Fruit fly (Drosophila melanogaster) whole organism, embryonic: ENCODE results near the gene CG7298.

Experiments
- B-H1 ChIP-seq: fragments of 200-800 bp; sonication (Bioruptor generic); IDR thresholded peaks from 3 replicates; pipeline ENCODE4 v1.3.6; 2022; ENCODE audit warnings: missing biosample characterization, missing genetic modification characterization
- Bdp1 ChIP-seq: fragments of 200-800 bp; sonication (Bioruptor generic); optimal IDR thresholded peaks from 3 replicates; lab custom pipeline; 2016; ENCODE audit warnings: missing biosample characterization, missing genetic modification characterization
- Blimp-1 ChIP-seq: fragments of 200-800 bp; sonication (Bioruptor generic); optimal IDR thresholded peaks from 3 replicates; lab custom pipeline; 2018; ENCODE audit warnings: missing biosample characterization, missing genetic modification characterization, mild to moderate bottlenecking, moderate library complexity, missing genetic modification reagents
- CG10274 ChIP-seq: fragments of 200-800 bp; sonication (Bioruptor generic); optimal IDR thresholded peaks from 3 replicates; lab custom pipeline; 2017; ENCODE audit warnings: missing biosample characterization, mild to moderate bottlenecking, missing genetic modification characterization
- CG10979 ChIP-seq: fragments of 200-800 bp; sonication (Bioruptor generic); optimal IDR thresholded peaks from 2 replicates; lab custom pipeline; 2018; ENCODE audit warnings: missing biosample characterization, mild to moderate bottlenecking, missing genetic modification characterization, moderate library complexity
- CG11093 ChIP-seq: fragments of 200-800 bp; sonication (Bioruptor generic); IDR thresholded peaks from 3 replicates; pipeline ENCODE4 v1.3.6; 2022; ENCODE audit warnings: missing biosample characterization, missing genetic modification characterization
- CG11695 ChIP-seq: fragments of 200-800 bp; sonication (Bioruptor generic); IDR thresholded peaks from 3 replicates; pipeline ENCODE4 v1.3.6; 2022; ENCODE audit warnings: missing biosample characterization, missing genetic modification characterization
- CG12236 ChIP-seq: fragments of 200-800 bp; sonication (Bioruptor generic); optimal IDR thresholded peaks from 2 replicates; lab custom pipeline; 2016; ENCODE audit warnings: missing biosample characterization, missing genetic modification characterization
- CG12744 ChIP-seq: fragments of 200-800 bp; sonication (Bioruptor generic); optimal IDR thresholded peaks from 2 replicates; lab custom pipeline; 2016; ENCODE audit warnings: missing biosample characterization, missing genetic modification characterization
- CG14014 ChIP-seq: fragments of 200-800 bp; sonication (Bioruptor generic); IDR thresholded peaks from 2 replicates; pipeline ENCODE4 v1.3.6; 2022; ENCODE audit warnings: missing biosample characterization, missing genetic modification characterization
- CG14441 ChIP-seq: fragments of 200-800 bp; sonication (Bioruptor generic); IDR thresholded peaks from 2 replicates; pipeline ENCODE4 v1.3.6; 2022; ENCODE audit warnings: missing biosample characterization, missing genetic modification characterization
- CG14860 ChIP-seq: fragments of 200-800 bp; sonication (Bioruptor generic); IDR thresholded peaks from 3 replicates; pipeline ENCODE4 v1.3.6; 2022; ENCODE audit warnings: missing biosample characterization, missing genetic modification characterization; ENCODE audit not compliant: partially characterized antibody
- CG15269 ChIP-seq: fragments of 200-800 bp; sonication (Bioruptor generic); optimal IDR thresholded peaks from 2 replicates; lab custom pipeline; 2018; ENCODE audit warnings: missing biosample characterization, mild to moderate bottlenecking, missing genetic modification characterization, moderate library complexity
- CG16863 ChIP-seq: fragments of 200-800 bp; sonication (Bioruptor generic); optimal IDR thresholded peaks from 3 replicates; lab custom pipeline; 2016; ENCODE audit warnings: missing biosample characterization, missing genetic modification characterization
- CG17328 ChIP-seq: fragments of 200-800 bp; sonication (Bioruptor generic); IDR thresholded peaks from 2 replicates; pipeline ENCODE4 v1.3.6; 2022; ENCODE audit warnings: missing biosample characterization, missing genetic modification characterization
- CG1832 ChIP-seq: fragments of 200-800 bp; sonication (Bioruptor generic); optimal IDR thresholded peaks from 2 replicates; lab custom pipeline; 2017; ENCODE audit warnings: missing biosample characterization, mild to moderate bottlenecking, missing genetic modification characterization, inconsistent platforms
- CG2129 ChIP-seq: fragments of 200-800 bp; sonication (Bioruptor generic); IDR thresholded peaks from 2 replicates; pipeline ENCODE4 v1.3.6; 2022; ENCODE audit warnings: missing biosample characterization, missing genetic modification characterization; ENCODE audit not compliant: partially characterized antibody
- CG2712 ChIP-seq: fragments of 200-800 bp; optimal IDR thresholded peaks from 3 replicates; lab custom pipeline; 2019; ENCODE audit warnings: missing biosample characterization, mild to moderate bottlenecking, missing genetic modification characterization, moderate library complexity
- CG32767 ChIP-seq: fragments of 200-800 bp; sonication (Bioruptor generic); IDR thresholded peaks from 2 replicates; pipeline ENCODE4 v1.3.6; 2022; ENCODE audit warnings: missing biosample characterization, missing genetic modification characterization
- CG6254 ChIP-seq: fragments of 200-800 bp; sonication (Bioruptor generic); optimal IDR thresholded peaks from 3 replicates; lab custom pipeline; 2017; ENCODE audit warnings: mild to moderate bottlenecking, missing biosample characterization, missing genetic modification reagents, missing genetic modification characterization
- CG9609 ChIP-seq: fragments of 200-800 bp; sonication (Bioruptor generic); optimal IDR thresholded peaks from 3 replicates; lab custom pipeline; 2016; ENCODE audit warnings: missing biosample characterization, missing genetic modification characterization
- CG9817 ChIP-seq: fragments of 200-800 bp; sonication (Bioruptor generic); optimal IDR thresholded peaks from 2 replicates; lab custom pipeline; 2018; ENCODE audit warnings: missing biosample characterization, mild to moderate bottlenecking, missing genetic modification characterization, moderate library complexity
- CoRest ChIP-seq: fragments of 200-800 bp; sonication (Bioruptor generic); optimal IDR thresholded peaks from 3 replicates; lab custom pipeline; 2018; ENCODE audit warnings: missing biosample characterization, mild to moderate bottlenecking, missing genetic modification characterization, moderate library complexity
- Fer2 ChIP-seq: fragments of 200-800 bp; sonication (Bioruptor generic); optimal IDR thresholded peaks from 2 replicates; lab custom pipeline; 2018; ENCODE audit warnings: missing biosample characterization, mild to moderate bottlenecking, missing genetic modification characterization, moderate library complexity
- Gsc ChIP-seq: fragments of 200-800 bp; sonication (Bioruptor generic); IDR thresholded peaks from 2 replicates; pipeline ENCODE4 v1.3.6; 2022; ENCODE audit warnings: missing biosample characterization, missing genetic modification characterization
- H15 ChIP-seq: fragments of 200-800 bp; sonication (Bioruptor generic); IDR thresholded peaks from 3 replicates; pipeline ENCODE4 v1.3.6; 2022; ENCODE audit warnings: missing biosample characterization, missing genetic modification characterization
- HHEX ChIP-seq: fragments of 200-800 bp; sonication (Bioruptor generic); optimal IDR thresholded peaks from 3 replicates; lab custom pipeline; 2017; ENCODE audit warnings: missing biosample characterization, mild to moderate bottlenecking, missing genetic modification characterization, missing genetic modification reagents
- NFAT ChIP-seq: fragments of 200-800 bp; sonication (Bioruptor generic); IDR thresholded peaks from 2 replicates; pipeline ENCODE4 v1.3.6; 2022; ENCODE audit warnings: missing biosample characterization, missing genetic modification characterization
- NK7.1 ChIP-seq: fragments of 200-800 bp; sonication (Bioruptor generic); optimal IDR thresholded peaks from 3 replicates; lab custom pipeline; 2016; ENCODE audit warnings: missing biosample characterization, missing genetic modification characterization
- Opbp ChIP-seq: fragments of 200-800 bp; sonication (Bioruptor generic); IDR thresholded peaks from 3 replicates; pipeline ENCODE4 v1.3.6; 2022; ENCODE audit warnings: missing biosample characterization, missing genetic modification characterization; ENCODE audit not compliant: partially characterized antibody
- PHDP ChIP-seq: fragments of 200-800 bp; sonication (Bioruptor generic); optimal IDR thresholded peaks from 3 replicates; lab custom pipeline; 2018; ENCODE audit warnings: missing biosample characterization, mild to moderate bottlenecking, missing genetic modification characterization, moderate library complexity
- Ptx1 ChIP-seq: fragments of 200-800 bp; sonication (Bioruptor generic); IDR thresholded peaks from 2 replicates; pipeline ENCODE4 v1.3.6; 2022; ENCODE audit warnings: missing biosample characterization, missing genetic modification characterization
- Ssrp ChIP-seq: fragments of 200-800 bp; sonication (Bioruptor generic); optimal IDR thresholded peaks from 2 replicates; lab custom pipeline; 2018; ENCODE audit warnings: missing biosample characterization, mild to moderate bottlenecking, missing genetic modification characterization, moderate library complexity
- Stat92E ChIP-seq, 3 experiments: fragments of >200 bp in 2 of 3; fragments of 200-800 bp in 1 of 3; sonication (Bioruptor generic) in 1 of 3; optimal IDR thresholded peaks; 2 replicates each; lab custom pipeline; 2017 to 2019; ENCODE audit warnings: missing biosample characterization in 3 of 3, missing genetic modification characterization in 3 of 3, mild to moderate bottlenecking in 1 of 3, moderate library complexity in 1 of 3
- TFAM ChIP-seq: fragments of 200-800 bp; sonication (Bioruptor generic); optimal IDR thresholded peaks from 2 replicates; lab custom pipeline; 2017; ENCODE audit warnings: missing biosample characterization, missing genetic modification characterization, inconsistent platforms
- YL-1 ChIP-seq: fragments of 200-800 bp; sonication (Bioruptor generic); optimal IDR thresholded peaks from 3 replicates; lab custom pipeline; 2017; ENCODE audit warnings: missing biosample characterization, mild to moderate bottlenecking, missing genetic modification characterization
- ab ChIP-seq: fragments of 200-800 bp; sonication (Bioruptor generic); optimal IDR thresholded peaks from 2 replicates; lab custom pipeline; 2016; ENCODE audit warnings: missing biosample characterization, missing genetic modification characterization
- aop ChIP-seq: fragments of 200-800 bp; sonication (Bioruptor generic); IDR thresholded peaks from 2 replicates; pipeline ENCODE4 v1.3.6; 2022; ENCODE audit warnings: missing biosample characterization, missing genetic modification characterization
- bab2 ChIP-seq: fragments of 200-800 bp; sonication (Bioruptor generic); optimal IDR thresholded peaks from 2 replicates; lab custom pipeline; 2016; ENCODE audit warnings: missing biosample characterization, missing genetic modification characterization
- bigmax ChIP-seq: fragments of 200-800 bp; sonication (Bioruptor generic); optimal IDR thresholded peaks from 2 replicates; lab custom pipeline; 2018; ENCODE audit warnings: missing biosample characterization, mild to moderate bottlenecking, missing genetic modification characterization
- bowl ChIP-seq: fragments of 200-800 bp; sonication (Bioruptor generic); IDR thresholded peaks from 2 replicates; pipeline ENCODE4 v1.3.6; 2022; ENCODE audit warnings: missing biosample characterization, missing genetic modification characterization
- cas ChIP-seq: fragments of 200-800 bp; sonication (Bioruptor generic); IDR thresholded peaks from 2 replicates; pipeline ENCODE4 v1.3.6; 2022; ENCODE audit warnings: missing biosample characterization, missing genetic modification characterization
- dysf ChIP-seq: fragments of 200-800 bp; sonication (Bioruptor generic); IDR thresholded peaks from 3 replicates; pipeline ENCODE4 v1.3.6; 2022; ENCODE audit warnings: missing biosample characterization, missing genetic modification characterization
- gcm2 ChIP-seq: fragments of 200-800 bp; sonication (Bioruptor generic); optimal IDR thresholded peaks from 2 replicates; lab custom pipeline; 2016; ENCODE audit warnings: missing biosample characterization, missing genetic modification characterization
- gfzf ChIP-seq: fragments of 200-800 bp; sonication (Bioruptor generic); optimal IDR thresholded peaks from 2 replicates; lab custom pipeline; 2016; ENCODE audit warnings: missing biosample characterization, mild to moderate bottlenecking, missing genetic modification characterization, moderate library complexity
- jigr1 ChIP-seq: fragments of 200-800 bp; sonication (Bioruptor generic); IDR thresholded peaks from 3 replicates; pipeline ENCODE4 v1.3.6; 2022; ENCODE audit warnings: missing biosample characterization, missing genetic modification characterization
- peb ChIP-seq: fragments of 200-800 bp; sonication (Bioruptor generic); IDR thresholded peaks from 2 replicates; pipeline ENCODE4 v1.3.6; 2022; ENCODE audit warnings: missing biosample characterization, missing genetic modification characterization
- salm ChIP-seq: fragments of 200-800 bp; sonication (Bioruptor generic); optimal IDR thresholded peaks from 2 replicates; lab custom pipeline; 2018; ENCODE audit warnings: missing biosample characterization, mild to moderate bottlenecking, missing genetic modification characterization
- scrt ChIP-seq: fragments of 200-800 bp; sonication (Bioruptor generic); optimal IDR thresholded peaks from 2 replicates; lab custom pipeline; 2018; ENCODE audit warnings: missing biosample characterization, mild to moderate bottlenecking, missing genetic modification characterization, moderate library complexity
- stc ChIP-seq: fragments of 200-800 bp; sonication (Bioruptor generic); IDR thresholded peaks from 2 replicates; pipeline ENCODE4 v1.3.6; 2022; ENCODE audit warnings: missing biosample characterization, missing genetic modification characterization

CG7298 gene

DNA sequence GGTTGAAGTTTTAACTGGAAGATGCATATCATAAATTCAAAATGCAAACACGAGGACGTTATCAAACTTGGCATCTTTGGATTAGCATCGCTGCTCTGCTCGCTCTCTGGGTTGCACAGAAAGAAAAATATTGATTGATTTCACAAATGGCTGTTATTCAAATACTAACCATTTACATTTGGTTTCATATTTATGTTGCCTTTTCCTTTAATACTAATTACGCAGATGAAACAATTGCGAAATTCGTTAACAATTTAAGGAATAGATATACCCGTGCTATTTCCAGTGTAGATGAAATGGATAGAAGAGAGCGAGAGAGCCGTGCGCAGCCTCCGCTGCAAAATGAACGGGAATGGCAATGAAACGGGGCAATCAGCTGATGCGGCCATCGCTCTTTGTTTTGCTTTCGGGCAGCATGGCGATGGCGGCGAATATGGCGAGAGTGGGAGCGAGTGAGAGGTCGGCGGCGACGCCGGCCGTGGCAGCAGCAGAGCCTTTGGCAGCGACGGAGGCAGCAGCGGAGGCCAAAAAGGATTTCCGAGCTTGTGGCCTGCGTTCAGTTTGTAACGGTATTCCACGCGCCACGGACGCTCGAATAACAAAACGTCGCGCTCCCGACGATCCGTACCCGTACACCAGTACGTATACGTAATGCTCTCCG lies 44.2 kb upstream of the CG7298 start, which contains the start of gene rdgC (continued):
- TF ChIP-seq CG11695 (GFP tag; lab: Robert Waterston, UW) (peak; percentile 96), CG17328 (GFP tag; lab: Robert Waterston, UW) (peak; percentile 96), CG2129 (GFP tag; lab: Robert Waterston, UW) (no peak), gcm2 (GFP tag; lab: Kevin White, UChicago) (peak; percentile 88), peb (GFP tag; lab: Robert Waterston, UW) (peak; percentile 92), CG32767 (GFP tag; lab: Robert Waterston, UW) (peak; percentile 95), B-H1 (GFP tag; lab: Robert Waterston, UW) (peak; percentile 96), CG14014 (GFP tag; lab: Robert Waterston, UW) (peak; percentile 95), CG2712 (tag; lab: Kevin White, UChicago) (peak; percentile 95), Bdp1 (peak; percentile 86), salm (tag; lab: Kevin White, UChicago) (peak; percentile 95), CG11093 (GFP tag; lab: Robert Waterston, UW) (peak; percentile 91), CG14441 (GFP tag; lab: Robert Waterston, UW) (peak; percentile 97), YL-1 (GFP tag; lab: Kevin White, UChicago) (peak; percentile 57), PHDP (tag; lab: Kevin White, UChicago) (peak; percentile 96), bab2 (peak; percentile 94), CG6254 (GFP tag; lab: Kevin White, UChicago) (peak; percentile 85), cas (peak; percentile 87), Fer2 (peak; percentile 83), H15 (GFP tag; lab: Robert Waterston, UW) (peak; percentile 95), Opbp (GFP tag; lab: Robert Waterston, UW) (no peak), dysf (peak; percentile 98), bowl (GFP tag; lab: Robert Waterston, UW) (peak; percentile 91), CG9817 (tag; lab: Kevin White, UChicago) (peak; percentile 91), CG10274 (GFP tag; lab: Kevin White, UChicago) (peak; percentile 83), scrt (GFP tag; lab: Kevin White, UChicago) (peak; percentile 94), CG12236 (peak; percentile 83), Stat92E (GFP tag; optimal IDR thresholded peaks at IDR 0.05; lab: Kevin White, UChicago) (no peak), CG10979 (tag; lab: Kevin White, UChicago) (peak; percentile 91), Ssrp (tag; lab: Kevin White, UChicago) (peak; percentile 91), Blimp-1 (GFP tag; lab: Kevin White, UChicago) (peak; percentile 94), NK7.1 (GFP tag; lab: Kevin White, UChicago) (peak; percentile 94), stc (GFP tag; lab: Robert Waterston, UW) (peak; percentile 97), aop (GFP tag; lab: Robert Waterston, UW) (peak; percentile 78), bigmax (peak; percentile 71), ab (GFP tag; lab: Kevin White, UChicago) (peak; percentile 33), gfzf (GFP tag; lab: Kevin White, UChicago) (peak; percentile 9), CG12744 (GFP tag; lab: Kevin White, UChicago) (peak; percentile 92), Gsc (GFP tag; lab: Robert Waterston, UW) (peak; percentile 84), CoRest (tag; lab: Kevin White, UChicago) (peak; percentile 94), TFAM (GFP tag; lab: Kevin White, UChicago) (peak; percentile 77), CG15269 (peak; percentile 96), Ptx1 (GFP tag; lab: Robert Waterston, UW) (peak; percentile 96), jigr1 (GFP tag; lab: Robert Waterston, UW) (peak; percentile 90), HHEX (peak; percentile 96), NFAT (GFP tag; lab: Robert Waterston, UW) (peak; percentile 93), CG14860 (no peak), CG9609 (GFP tag; lab: Kevin White, UChicago) (peak; percentile 96), CG16863 (GFP tag; lab: Kevin White, UChicago) (peak; percentile 92), CG1832 (GFP tag; lab: Kevin White, UChicago) (peak; percentile 45)
